Worm (Caenorhabditis elegans) whole organism, young adult: ENCODE results near the gene zip-7.

ENCODE experiments used
- K12H6.12 ChIP-seq: fragments of 200-800 bp; sonication (Bioruptor generic); optimal IDR thresholded peaks from 2 replicates; lab custom pipeline; 2018; ENCODE audit warnings: mild to moderate bottlenecking, missing genetic modification characterization, missing compliant biosample characterization
- attf-6 ChIP-seq: fragments of 200-800 bp; sonication (Bioruptor generic); IDR thresholded peaks from 2 replicates; pipeline ENCODE4 v1.3.6; 2022; ENCODE audit warnings: missing genetic modification reagents, missing genetic modification characterization, missing compliant biosample characterization
- lin-35 ChIP-seq, 3 experiments: fragments of 150-350 bp in 2 of 3; sonication (generic microtip) in 1 of 3; optimal IDR thresholded peaks; 2 replicates each; lab custom pipeline; 2014 to 2018; ENCODE audit warnings: missing biosample characterization in 3 of 3, missing genetic modification characterization in 3 of 3, missing genetic modification reagents in 3 of 3
- nfyb-1 ChIP-seq: fragments of 200-800 bp; sonication (Bioruptor generic); IDR thresholded peaks from 2 replicates; pipeline ENCODE4 v1.3.6; 2022; ENCODE audit warnings: missing genetic modification reagents, missing genetic modification characterization, missing compliant biosample characterization

DNA sequence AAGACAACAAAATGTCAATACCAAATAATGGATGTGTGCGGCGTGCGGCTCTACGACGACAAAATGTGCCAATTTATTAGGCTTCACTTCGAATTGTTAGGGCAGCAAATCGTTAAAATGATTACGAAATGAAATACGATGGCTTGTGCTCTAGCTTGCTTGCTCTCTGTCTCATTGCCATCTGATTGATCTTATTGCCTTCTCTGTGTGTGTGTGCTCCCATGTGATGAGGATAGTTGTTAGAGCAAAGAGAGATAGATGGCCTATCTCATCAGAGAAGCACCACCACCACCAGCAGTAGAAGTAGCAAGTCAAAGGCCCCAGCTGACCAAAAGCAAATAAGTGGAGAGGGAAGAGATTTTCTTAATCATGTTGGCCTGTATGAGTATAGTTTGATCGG is 9.0 kb downstream of the zip-7 start:
- TF ChIP-seq lin-35 (GFP tag; optimal IDR thresholded peaks at IDR 0.05; lab: Kevin White, UChicago) (no peak), K12H6.12 (tag; lab: Kevin White, UChicago) (no peak), nfyb-1 (GFP tag; lab: Robert Waterston, UW) (no peak), attf-6 (no peak)
